Worm (Caenorhabditis elegans) whole organism, mixed stage, embryonic: ENCODE results near the gene nspc-7.
A peak's percentile ranks its signal among the peaks of the same experiment; 100 is the strongest.

Experiments used
- bed-3 ChIP-seq: fragments of 200-800 bp; sonication (Bioruptor generic); optimal IDR thresholded peaks from 3 replicates; lab custom pipeline; 2018; ENCODE audit warnings: mild to moderate bottlenecking, missing genetic modification characterization, moderate library complexity, missing compliant biosample characterization
- blmp-1 ChIP-seq: fragments of 150-350 bp; optimal IDR thresholded peaks from 2 replicates; lab custom pipeline; 2014; ENCODE audit warnings: missing biosample characterization, missing genetic modification characterization
- ceh-43 ChIP-seq: fragments of 200-800 bp; sonication (Bioruptor generic); optimal IDR thresholded peaks from 2 replicates; lab custom pipeline; 2018; ENCODE audit warnings: mild to moderate bottlenecking, missing genetic modification characterization, moderate library complexity, missing compliant biosample characterization
- ceh-83 ChIP-seq: fragments of 200-800 bp; sonication (Bioruptor generic); optimal IDR thresholded peaks from 2 replicates; lab custom pipeline; 2018; ENCODE audit warnings: mild to moderate bottlenecking, missing genetic modification characterization, missing compliant biosample characterization
- ces-1 ChIP-seq: fragments of 150-350 bp; optimal IDR thresholded peaks from 2 replicates; lab custom pipeline; 2014; ENCODE audit warnings: missing biosample characterization, missing genetic modification reagents, missing genetic modification characterization
- cnd-1 ChIP-seq: fragments of 200-800 bp; sonication (Bioruptor generic); optimal IDR thresholded peaks from 2 replicates; lab custom pipeline; 2018; ENCODE audit warnings: mild to moderate bottlenecking, missing genetic modification characterization, missing compliant biosample characterization
- drap-1 ChIP-seq: fragments of 200-800 bp; sonication (Bioruptor generic); optimal IDR thresholded peaks from 3 replicates; lab custom pipeline; 2018; ENCODE audit warnings: mild to moderate bottlenecking, missing genetic modification characterization, missing compliant biosample characterization
- elt-3 ChIP-seq: fragments of 150-350 bp; optimal IDR thresholded peaks from 2 replicates; lab custom pipeline; 2014; ENCODE audit warnings: missing biosample characterization, missing genetic modification characterization
- ham-2 ChIP-seq: fragments of 200-800 bp; sonication (Bioruptor generic); optimal IDR thresholded peaks from 2 replicates; lab custom pipeline; 2018; ENCODE audit warnings: mild to moderate bottlenecking, missing genetic modification characterization, missing compliant biosample characterization
- hlh-1 ChIP-seq: fragments of 150-350 bp; optimal IDR thresholded peaks from 2 replicates; lab custom pipeline; 2014; ENCODE audit warnings: missing biosample characterization, missing genetic modification reagents, missing genetic modification characterization
- lin-13 ChIP-seq: fragments of 150-350 bp; optimal IDR thresholded peaks from 2 replicates; lab custom pipeline; 2014; ENCODE audit warnings: missing biosample characterization, missing genetic modification characterization
- lin-32 ChIP-seq: fragments of 200-800 bp; sonication (Bioruptor generic); optimal IDR thresholded peaks from 2 replicates; lab custom pipeline; 2018; ENCODE audit warnings: mild to moderate bottlenecking, missing genetic modification characterization, missing compliant biosample characterization
- lsy-2 ChIP-seq: fragments of 150-350 bp; optimal IDR thresholded peaks from 2 replicates; lab custom pipeline; 2014; ENCODE audit warnings: missing biosample characterization, missing genetic modification characterization
- mab-5 ChIP-seq: fragments of 150-350 bp; optimal IDR thresholded peaks from 2 replicates; lab custom pipeline; 2014; ENCODE audit warnings: missing biosample characterization, missing genetic modification characterization
- mls-2 ChIP-seq: sonication (generic microtip); optimal IDR thresholded peaks from 2 replicates; lab custom pipeline; 2016; ENCODE audit warnings: mild to moderate bottlenecking, missing genetic modification characterization, moderate library complexity, missing compliant biosample characterization
- nhr-2 ChIP-seq: fragments of 150-350 bp; optimal IDR thresholded peaks from 2 replicates; lab custom pipeline; 2014; ENCODE audit warnings: missing biosample characterization, missing genetic modification characterization
- nhr-237 ChIP-seq: fragments of 150-350 bp; optimal IDR thresholded peaks from 2 replicates; lab custom pipeline; 2014; ENCODE audit warnings: missing biosample characterization, missing genetic modification characterization
- nhr-28 ChIP-seq: fragments of 150-350 bp; optimal IDR thresholded peaks from 2 replicates; lab custom pipeline; 2014; ENCODE audit warnings: missing biosample characterization, missing genetic modification characterization
- nhr-76 ChIP-seq: sonication (generic microtip); optimal IDR thresholded peaks from 2 replicates; lab custom pipeline; 2017; ENCODE audit warnings: missing biosample characterization, missing genetic modification characterization
- pha-4 ChIP-seq: fragments of 150-350 bp; optimal IDR thresholded peaks from 2 replicates; lab custom pipeline; 2018; ENCODE audit warnings: missing biosample characterization, missing genetic modification reagents, missing genetic modification characterization
- sem-2 ChIP-seq: fragments of 200-800 bp; sonication (Bioruptor generic); optimal IDR thresholded peaks from 2 replicates; lab custom pipeline; 2018; ENCODE audit warnings: mild to moderate bottlenecking, missing genetic modification characterization, missing compliant biosample characterization
- sptf-1 ChIP-seq: sonication (generic microtip); optimal IDR thresholded peaks from 2 replicates; lab custom pipeline; 2017; ENCODE audit warnings: mild to moderate bottlenecking, missing genetic modification characterization, moderate library complexity, missing compliant biosample characterization
- tbx-8 ChIP-seq: fragments of 200-800 bp; sonication (Bioruptor generic); optimal IDR thresholded peaks from 2 replicates; lab custom pipeline; 2018; ENCODE audit warnings: mild to moderate bottlenecking, missing genetic modification characterization, moderate library complexity, missing compliant biosample characterization
- unc-120 ChIP-seq: sonication (generic microtip); optimal IDR thresholded peaks from 2 replicates; lab custom pipeline; 2017; ENCODE audit warnings: missing genetic modification characterization, missing compliant biosample characterization; ENCODE audit not compliant: poor library complexity, severe bottlenecking
- unc-39 ChIP-seq: fragments of 150-350 bp; optimal IDR thresholded peaks from 2 replicates; lab custom pipeline; 2014; ENCODE audit warnings: missing biosample characterization, missing genetic modification characterization
- unc-62 ChIP-seq: fragments of 150-350 bp; optimal IDR thresholded peaks from 2 replicates; lab custom pipeline; 2014; ENCODE audit warnings: missing biosample characterization, missing genetic modification reagents, missing genetic modification characterization
- zip-8 ChIP-seq: fragments of 150-350 bp; optimal IDR thresholded peaks from 2 replicates; lab custom pipeline; 2014; ENCODE audit warnings: missing biosample characterization, missing genetic modification characterization

Gene nspc-7

ce11 chrX:8566521-8567032 lies 24.9 kb downstream of the nspc-7 start:
- TF ChIP-seq lin-32 (GFP tag; lab: Kevin White, UChicago) = no peak
- TF ChIP-seq blmp-1 = no peak
- TF ChIP-seq lin-13 (tag; lab: Kevin White, UChicago) = no peak

DNA sequence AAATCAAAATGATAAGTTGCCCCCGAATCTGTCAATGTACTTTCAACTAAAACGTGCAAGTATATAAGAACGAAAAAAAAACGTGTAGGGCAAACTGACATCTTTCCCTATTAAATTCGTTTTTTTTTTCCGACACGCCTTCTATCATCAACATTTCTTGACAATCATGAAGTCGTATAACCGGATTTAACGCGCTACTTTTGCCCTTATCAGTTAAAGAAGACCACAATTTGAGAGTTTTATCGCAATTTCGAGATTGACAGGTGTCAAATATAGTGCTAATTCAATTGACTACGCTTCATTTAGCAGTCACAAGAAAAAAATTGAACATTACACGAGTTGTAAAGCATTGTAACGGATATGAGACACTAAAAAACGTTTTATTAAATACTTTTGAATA lies 25.5 kb downstream of the nspc-7 start:
- TF ChIP-seq nhr-237 (tag; lab: Kevin White, UChicago) (no peak), ham-2 (no peak), unc-62 (GFP tag; lab: Kevin White, UChicago) (no peak)

ce11 chrX:8567823-8568314 lies 26.2 kb downstream of the nspc-7 start:
- TF ChIP-seq hlh-1 (tag; lab: Kevin White, UChicago) = no peak
- TF ChIP-seq lsy-2 (tag; lab: Kevin White, UChicago) = no peak
- no peak for TF ChIP-seq sem-2 (GFP tag; lab: Kevin White, UChicago)
- no peak for TF ChIP-seq tbx-8 (GFP tag; lab: Kevin White, UChicago)
- TF ChIP-seq ceh-43 (GFP tag; lab: Kevin White, UChicago) = no peak
- no peak for TF ChIP-seq bed-3 (GFP tag; lab: Kevin White, UChicago)
- TF ChIP-seq nhr-28 (tag; lab: Kevin White, UChicago) = no peak
- no peak for TF ChIP-seq lin-13 (tag; lab: Kevin White, UChicago)
- no peak for TF ChIP-seq pha-4
- no peak for TF ChIP-seq nhr-237 (tag; lab: Kevin White, UChicago)
- TF ChIP-seq sptf-1 (tag; lab: Kevin White, UChicago) = no peak

DNA sequence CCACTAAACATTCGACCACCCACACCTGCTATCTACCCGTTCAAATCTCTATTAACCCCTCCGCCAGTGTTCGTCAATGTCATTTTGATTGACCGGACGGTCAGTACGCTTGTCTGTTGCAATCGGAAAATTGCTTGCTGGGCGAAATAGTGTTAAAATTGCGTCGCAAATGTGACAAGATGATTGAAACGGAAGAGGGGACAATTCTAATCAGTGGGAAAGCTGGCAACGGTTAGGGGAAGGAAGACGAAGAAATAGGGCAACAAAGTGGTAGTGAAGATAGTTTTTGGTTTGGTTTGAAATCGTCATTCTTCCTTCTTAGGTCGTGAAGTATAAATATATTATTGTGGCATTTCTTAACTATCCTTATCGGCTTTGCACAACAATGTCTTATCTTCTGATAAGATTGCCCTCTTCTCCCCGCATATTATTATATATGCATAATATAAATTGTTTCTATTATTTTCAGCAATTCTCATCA lies 26.8 kb downstream of the nspc-7 start:
- no peak for TF ChIP-seq lsy-2 (tag; lab: Kevin White, UChicago)
- TF ChIP-seq ham-2 = peak; percentile 53
- TF ChIP-seq unc-62 (GFP tag; lab: Kevin White, UChicago) = peak; percentile 95
- peak; percentile 55 for TF ChIP-seq hlh-1 (tag; lab: Kevin White, UChicago)
- no peak for TF ChIP-seq ces-1 (GFP tag; lab: Kevin White, UChicago)
- TF ChIP-seq sptf-1 (tag; lab: Kevin White, UChicago) = no peak
- no peak for TF ChIP-seq tbx-8 (GFP tag; lab: Kevin White, UChicago)
- peak; percentile 7 for TF ChIP-seq drap-1 (GFP tag; lab: Kevin White, UChicago)
- TF ChIP-seq ceh-83 (GFP tag; lab: Kevin White, UChicago) = no peak

ce11 chrX:8569159-8569558 lies 27.5 kb downstream of the nspc-7 start:
- no peak for TF ChIP-seq ceh-43 (GFP tag; lab: Kevin White, UChicago)
- no peak for TF ChIP-seq sem-2 (GFP tag; lab: Kevin White, UChicago)
- TF ChIP-seq mls-2 (tag; lab: Kevin White, UChicago) = peak; percentile 80
- TF ChIP-seq sptf-1 (tag; lab: Kevin White, UChicago) = peak; percentile 21
- no peak for TF ChIP-seq tbx-8 (GFP tag; lab: Kevin White, UChicago)
- TF ChIP-seq unc-120 = peak; percentile 11
- TF ChIP-seq, all 35 proteins: peak for 3

- TF ChIP-seq zip-8 (tag; lab: Kevin White, UChicago) (no peak), hlh-1 (tag; lab: Kevin White, UChicago) (no peak), cnd-1 (no peak), ceh-43 (GFP tag; lab: Kevin White, UChicago) (no peak), nhr-76 (no peak)
Measured at ce11 chrX:8570997-8571517, 29.4 kb downstream of the nspc-7 start, which contains the start of gene jmjd-3.1. TSS of gene jmjd-3.1 (plus strand) at chrX:8571047.

ce11 chrX:8580217-8580616 lies 38.6 kb downstream of the nspc-7 start, which contains the start of gene F18E9.4:
TSS of gene F18E9.4 (plus strand) at chrX:8580517.
- no peak for TF ChIP-seq nhr-237 (tag; lab: Kevin White, UChicago)
- no peak for TF ChIP-seq unc-120
- TF ChIP-seq ceh-43 (GFP tag; lab: Kevin White, UChicago) = no peak
- TF ChIP-seq sptf-1 (tag; lab: Kevin White, UChicago) = no peak
- no peak for TF ChIP-seq pha-4
- TF ChIP-seq nhr-76 = no peak
- TF ChIP-seq blmp-1 = no peak
- TF ChIP-seq mab-5 (tag; lab: Kevin White, UChicago) = no peak
- no peak for TF ChIP-seq lin-13 (tag; lab: Kevin White, UChicago)
- TF ChIP-seq zip-8 (tag; lab: Kevin White, UChicago) = no peak
- no peak for TF ChIP-seq drap-1 (GFP tag; lab: Kevin White, UChicago)
- TF ChIP-seq elt-3 (tag; lab: Kevin White, UChicago) = no peak
- no peak for TF ChIP-seq unc-39 (tag; lab: Kevin White, UChicago)
- no peak for TF ChIP-seq nhr-2
